Worm (Caenorhabditis elegans) whole organism, L1 larva: ENCODE results near the gene F14H8.4.

Source experiments
- egl-27 ChIP-seq, 2 experiments: fragments of 150-350 bp in 1 of 2; sonication (generic microtip); optimal IDR thresholded peaks; 3 replicates each; lab custom pipeline; 2017 to 2018; ENCODE audit warnings: missing biosample characterization in 2 of 2, missing genetic modification characterization in 2 of 2, missing genetic modification reagents in 2 of 2
- ets-5 ChIP-seq: fragments of 200-800 bp; sonication (Bioruptor generic); IDR thresholded peaks from 2 replicates; pipeline ENCODE4 v1.3.6; 2022; ENCODE audit warnings: missing genetic modification characterization, missing compliant biosample characterization
- fos-1 ChIP-seq: fragments of 150-350 bp; optimal IDR thresholded peaks from 2 replicates; lab custom pipeline; 2014; ENCODE audit warnings: missing biosample characterization, missing genetic modification characterization

DNA sequence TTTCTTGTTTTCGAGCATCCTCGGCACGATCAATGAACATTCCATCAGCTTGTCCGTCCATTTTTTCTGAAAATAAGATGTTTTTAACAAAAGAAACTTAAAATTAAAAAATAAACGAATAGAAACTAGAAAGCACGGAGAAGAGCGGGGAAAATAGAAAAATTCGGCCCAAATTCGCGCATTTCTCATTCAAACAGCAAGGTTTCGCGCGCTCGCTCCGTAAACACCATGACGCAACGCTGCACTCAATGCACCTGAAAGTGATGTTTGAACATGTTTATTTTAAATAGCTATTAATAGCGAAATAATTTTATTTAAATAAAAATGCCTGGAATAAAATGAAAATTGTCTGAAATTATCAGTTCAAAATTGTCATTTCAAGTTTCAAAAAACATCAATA is 35.9 kb downstream of the F14H8.4 start, which contains the start of the genes mcm-3 and C25D7.15:
- TF ChIP-seq egl-27 (tag; optimal IDR thresholded peaks at IDR 0.05; lab: Kevin White, UChicago) (no peak), fos-1 (tag; lab: Kevin White, UChicago) (no peak), ets-5 (GFP tag; lab: Robert Waterston, UW) (no peak)
